Fruit fly (Drosophila melanogaster): Measurements from ENCODE around the gene Gale.

Gale gene

DNA sequence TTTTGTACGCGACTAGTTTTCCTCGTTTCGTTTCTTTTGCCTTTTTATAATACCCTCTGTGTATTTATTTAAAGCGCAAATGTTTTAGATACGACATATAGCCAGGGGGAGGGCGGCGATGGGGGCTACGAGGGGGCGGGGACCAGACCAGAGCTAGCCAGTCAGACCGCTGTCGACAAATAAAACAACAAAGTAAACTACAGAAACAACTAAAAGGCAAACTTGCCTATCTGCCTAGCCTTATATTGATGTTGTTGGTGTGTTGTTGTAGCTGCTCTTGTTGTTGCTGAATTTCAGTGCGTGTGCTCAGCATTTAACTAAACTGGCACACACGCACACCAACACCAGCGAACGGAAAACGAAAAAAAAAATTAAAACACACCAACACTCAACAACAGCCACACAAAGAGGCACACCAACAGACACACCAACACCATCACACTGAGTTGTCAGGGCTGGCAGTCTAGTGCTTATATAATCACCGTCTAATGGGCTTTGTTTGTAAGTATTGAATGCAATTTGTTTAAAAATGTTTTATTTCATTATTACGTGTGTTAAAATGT, 18.9 kb upstream of the Gale start:
- TF ChIP-seq insv (optimal IDR thresholded peaks at IDR 0.05) (no peak), h (optimal IDR thresholded peaks at IDR 0.05) (no peak), Sin3A (optimal IDR thresholded peaks at IDR 0.05) (no peak), Myc (optimal IDR thresholded peaks at IDR 0.05) (no peak), psq (optimal IDR thresholded peaks at IDR 0.05) (no peak), ttk (optimal IDR thresholded peaks at IDR 0.05) (no peak)

dm6 chr3L:629916-630663, 18.3 kb upstream of the Gale start:
- no peak for TF ChIP-seq insv (optimal IDR thresholded peaks at IDR 0.05)
- TF ChIP-seq ttk (optimal IDR thresholded peaks at IDR 0.05) = no peak
- no peak for TF ChIP-seq Sin3A (optimal IDR thresholded peaks at IDR 0.05)
- TF ChIP-seq psq (optimal IDR thresholded peaks at IDR 0.05) = no peak
- TF ChIP-seq h (optimal IDR thresholded peaks at IDR 0.05) = no peak
- no peak for TF ChIP-seq Myc (optimal IDR thresholded peaks at IDR 0.05)

DNA sequence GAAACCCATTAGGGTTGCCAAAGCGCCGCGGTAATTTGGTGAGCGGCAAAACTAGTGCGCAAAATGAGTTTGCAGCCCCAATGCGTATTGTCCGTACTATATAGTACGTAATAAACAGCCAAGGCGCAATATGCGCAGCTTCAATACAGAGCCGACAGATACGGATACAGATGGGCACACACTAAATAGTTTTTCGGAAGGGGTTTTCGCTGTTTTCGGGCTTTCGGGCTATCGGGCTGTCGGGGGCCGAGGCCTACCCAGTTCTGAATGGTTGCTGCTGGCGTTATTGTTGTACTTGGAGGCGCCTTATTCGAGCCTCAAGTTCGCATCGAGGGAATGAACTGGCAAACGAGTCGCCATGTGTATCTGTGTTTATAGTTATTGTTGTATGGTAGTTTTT, 17.7 kb upstream of the Gale start:
- TF ChIP-seq Myc (optimal IDR thresholded peaks at IDR 0.05) (no peak), h (optimal IDR thresholded peaks at IDR 0.05) (no peak), Sin3A (optimal IDR thresholded peaks at IDR 0.05) (no peak), ttk (optimal IDR thresholded peaks at IDR 0.05) (no peak), psq (optimal IDR thresholded peaks at IDR 0.05) (no peak), insv (optimal IDR thresholded peaks at IDR 0.05) (no peak)

dm6 chr3L:632058-632457, 16.3 kb upstream of the Gale start:
- TF ChIP-seq Sin3A (optimal IDR thresholded peaks at IDR 0.05) = no peak
- TF ChIP-seq h (optimal IDR thresholded peaks at IDR 0.05) = no peak
- TF ChIP-seq ttk (optimal IDR thresholded peaks at IDR 0.05) = no peak
- TF ChIP-seq insv (optimal IDR thresholded peaks at IDR 0.05) = no peak
- TF ChIP-seq psq (optimal IDR thresholded peaks at IDR 0.05) = no peak
- no peak for TF ChIP-seq Myc (optimal IDR thresholded peaks at IDR 0.05)

dm6 chr3L:633272-634254, 14.8 kb upstream of the Gale start:
- TF ChIP-seq insv (optimal IDR thresholded peaks at IDR 0.05) (no peak), Myc (optimal IDR thresholded peaks at IDR 0.05) (no peak), ttk (optimal IDR thresholded peaks at IDR 0.05) (no peak), psq (optimal IDR thresholded peaks at IDR 0.05) (no peak), Sin3A (optimal IDR thresholded peaks at IDR 0.05) (no peak), h (optimal IDR thresholded peaks at IDR 0.05) (no peak)

dm6 chr3L:634319-635015, 13.9 kb upstream of the Gale start:
- TF ChIP-seq insv (optimal IDR thresholded peaks at IDR 0.05) (no peak), ttk (optimal IDR thresholded peaks at IDR 0.05) (no peak), Sin3A (optimal IDR thresholded peaks at IDR 0.05) (no peak), psq (optimal IDR thresholded peaks at IDR 0.05) (no peak), h (optimal IDR thresholded peaks at IDR 0.05) (peak; percentile 79)

- TF ChIP-seq Myc (optimal IDR thresholded peaks at IDR 0.05) (no peak), ttk (optimal IDR thresholded peaks at IDR 0.05) (no peak), Sin3A (optimal IDR thresholded peaks at IDR 0.05) (no peak), insv (optimal IDR thresholded peaks at IDR 0.05) (no peak), h (optimal IDR thresholded peaks at IDR 0.05) (no peak), psq (optimal IDR thresholded peaks at IDR 0.05) (no peak)
Observed at dm6 chr3L:635016-635363, 13.4 kb upstream of the Gale start.

dm6 chr3L:635529-635928, 12.8 kb upstream of the Gale start:
- no peak for TF ChIP-seq h (optimal IDR thresholded peaks at IDR 0.05)
- TF ChIP-seq Myc (optimal IDR thresholded peaks at IDR 0.05) = no peak
- TF ChIP-seq psq (optimal IDR thresholded peaks at IDR 0.05) = no peak
- TF ChIP-seq Sin3A (optimal IDR thresholded peaks at IDR 0.05) = no peak
- TF ChIP-seq ttk (optimal IDR thresholded peaks at IDR 0.05) = no peak
- TF ChIP-seq insv (optimal IDR thresholded peaks at IDR 0.05) = no peak

DNA sequence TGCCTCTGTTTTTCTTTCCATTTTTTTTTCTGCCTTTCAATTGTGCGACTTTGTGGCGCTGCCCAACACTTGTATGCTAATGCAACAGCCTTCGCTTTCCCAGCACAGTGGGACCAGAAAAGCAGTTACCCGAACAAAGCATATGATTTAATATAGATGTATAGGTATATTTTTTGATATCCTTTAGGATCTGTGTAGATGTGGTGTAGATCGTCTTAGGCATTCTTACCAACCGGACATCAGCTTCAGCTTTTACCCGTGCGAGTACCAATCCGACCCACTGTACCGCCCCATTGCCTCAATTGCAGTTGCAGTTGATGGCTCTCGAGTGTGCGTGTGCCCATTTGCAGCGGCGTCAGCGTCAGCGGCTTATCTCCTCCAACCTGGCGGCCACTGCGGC, 11.9 kb upstream of the Gale start:
- TF ChIP-seq psq (optimal IDR thresholded peaks at IDR 0.05) (no peak), h (optimal IDR thresholded peaks at IDR 0.05) (no peak), Sin3A (optimal IDR thresholded peaks at IDR 0.05) (no peak), ttk (optimal IDR thresholded peaks at IDR 0.05) (no peak), insv (optimal IDR thresholded peaks at IDR 0.05) (no peak), Myc (optimal IDR thresholded peaks at IDR 0.05) (no peak)

DNA sequence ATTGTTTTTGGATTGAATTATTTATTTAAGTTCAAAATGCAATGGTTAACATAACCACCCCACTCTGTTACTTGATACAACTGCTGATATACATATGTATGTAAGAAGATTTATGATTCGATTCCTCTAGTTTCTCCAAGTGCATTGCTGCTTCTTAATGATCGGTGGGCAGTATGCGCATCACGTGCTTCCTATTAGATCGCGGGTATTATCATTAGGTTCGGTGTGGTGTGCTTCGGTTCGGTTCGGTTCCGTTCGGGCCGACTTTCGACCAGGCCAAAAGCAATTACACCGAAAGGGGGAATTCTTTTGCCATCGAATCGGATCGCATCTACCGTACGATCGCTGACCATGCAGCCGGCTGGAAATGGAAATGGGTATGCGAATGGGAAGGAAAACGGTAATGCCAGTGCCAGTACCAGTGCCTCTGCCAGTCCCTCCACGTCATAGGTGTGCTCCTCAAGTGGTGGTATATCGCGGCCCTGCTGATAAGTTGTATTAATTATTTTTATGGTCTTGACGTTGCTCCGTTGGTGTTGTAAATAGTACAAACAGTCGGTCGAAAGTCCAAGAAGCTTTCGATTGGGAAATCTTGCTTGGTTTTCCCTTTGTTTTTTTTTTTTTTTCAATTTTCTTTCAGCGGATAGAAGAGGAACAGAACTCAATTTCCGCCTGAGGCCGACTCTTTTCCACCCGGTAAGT, 10.9 kb upstream of the Gale start:
- TF ChIP-seq Sin3A (optimal IDR thresholded peaks at IDR 0.05) (no peak), psq (optimal IDR thresholded peaks at IDR 0.05) (no peak), h (optimal IDR thresholded peaks at IDR 0.05) (no peak), Myc (optimal IDR thresholded peaks at IDR 0.05) (no peak), insv (optimal IDR thresholded peaks at IDR 0.05) (no peak), ttk (optimal IDR thresholded peaks at IDR 0.05) (no peak)

DNA sequence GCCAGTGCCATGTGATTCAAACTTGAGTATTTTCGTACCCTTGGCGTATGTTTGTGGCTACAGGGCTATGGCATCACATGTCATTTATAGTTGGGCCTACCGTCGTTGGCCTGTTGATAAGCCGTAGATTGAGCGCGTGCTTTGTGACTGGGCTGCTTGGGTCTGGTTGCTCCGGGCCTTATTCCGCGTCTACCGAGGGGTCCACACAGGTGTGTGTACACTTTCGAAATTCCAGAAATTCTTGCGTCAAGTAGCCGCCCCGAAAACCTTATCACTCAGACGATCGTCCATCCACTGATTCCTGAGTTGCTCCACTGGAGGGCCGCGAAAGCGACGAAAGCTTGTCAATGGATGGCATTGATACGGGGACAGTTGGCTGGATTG, 10.3 kb upstream of the Gale start:
- no peak for TF ChIP-seq ttk (optimal IDR thresholded peaks at IDR 0.05)
- TF ChIP-seq insv (optimal IDR thresholded peaks at IDR 0.05) = no peak
- no peak for TF ChIP-seq psq (optimal IDR thresholded peaks at IDR 0.05)
- no peak for TF ChIP-seq h (optimal IDR thresholded peaks at IDR 0.05)
- no peak for TF ChIP-seq Sin3A (optimal IDR thresholded peaks at IDR 0.05)
- TF ChIP-seq Myc (optimal IDR thresholded peaks at IDR 0.05) = no peak

Measured in Kc167 (cell line).